Worm (Caenorhabditis elegans) whole organism, L1 larva: ENCODE data around the gene ncs-4.

ENCODE experiments used
- C04F5.9 ChIP-seq: sonication (generic microtip); optimal IDR thresholded peaks from 2 replicates; lab custom pipeline; 2016; ENCODE audit warnings: missing genetic modification characterization, missing compliant biosample characterization
- C34B4.2 ChIP-seq: sonication (generic microtip); optimal IDR thresholded peaks from 2 replicates; lab custom pipeline; 2017; ENCODE audit warnings: mild to moderate bottlenecking, missing genetic modification characterization, missing compliant biosample characterization
- F16B12.6 ChIP-seq: fragments of 150-350 bp; optimal IDR thresholded peaks from 2 replicates; lab custom pipeline; 2014; ENCODE audit warnings: missing biosample characterization, missing genetic modification characterization
- Y116A8C.19 ChIP-seq: sonication (generic microtip); optimal IDR thresholded peaks from 2 replicates; lab custom pipeline; 2016; ENCODE audit warnings: missing compliant biosample characterization, missing genetic modification characterization, borderline replicate concordance
- ama-1 ChIP-seq: fragments of 150-350 bp; optimal IDR thresholded peaks from 2 replicates; lab custom pipeline; 2014
- blmp-1 ChIP-seq: fragments of 150-350 bp; optimal IDR thresholded peaks from 2 replicates; lab custom pipeline; 2014; ENCODE audit warnings: missing biosample characterization, missing genetic modification characterization
- ceh-8 ChIP-seq: fragments of 200-800 bp; sonication (Bioruptor generic); optimal IDR thresholded peaks from 2 replicates; lab custom pipeline; 2018; ENCODE audit warnings: mild to moderate bottlenecking, missing genetic modification characterization, moderate library complexity, missing compliant biosample characterization
- ceh-82 ChIP-seq, 3 experiments: fragments of 150-350 bp in 1 of 3; sonication (generic microtip) in 2 of 3; optimal IDR thresholded peaks; 2 replicates each; lab custom pipeline; 2014 to 2017; ENCODE audit warnings: missing biosample characterization in 3 of 3, missing genetic modification characterization in 3 of 3
- ces-1 ChIP-seq: fragments of 150-350 bp; optimal IDR thresholded peaks from 2 replicates; lab custom pipeline; 2014; ENCODE audit warnings: missing biosample characterization, missing genetic modification reagents, missing genetic modification characterization
- dpl-1 ChIP-seq, 3 experiments: fragments of 150-350 bp in 2 of 3; sonication (generic microtip) in 1 of 3; optimal IDR thresholded peaks; 2 replicates each; lab custom pipeline; 2014 to 2017; ENCODE audit warnings: missing biosample characterization in 3 of 3, missing genetic modification characterization in 3 of 3, missing genetic modification reagents in 3 of 3
- efl-1 ChIP-seq, 4 experiments: fragments of 150-350 bp; optimal IDR thresholded peaks in 3 of 4; peaks in 1 of 4; 1 replicate in 1 of 4; 2 replicates in 3 of 4; lab custom pipeline; 2014; ENCODE audit warnings: missing biosample characterization in 2 of 4, missing genetic modification characterization in 2 of 4, missing genetic modification reagents in 2 of 4
- egl-13 ChIP-seq: sonication (generic microtip); optimal IDR thresholded peaks from 2 replicates; lab custom pipeline; 2016; ENCODE audit warnings: missing genotype, missing genetic modification reagents, missing genetic modification characterization, missing compliant biosample characterization
- egl-27 ChIP-seq, 2 experiments: fragments of 150-350 bp in 1 of 2; sonication (generic microtip); optimal IDR thresholded peaks; 3 replicates each; lab custom pipeline; 2017 to 2018; ENCODE audit warnings: missing biosample characterization in 2 of 2, missing genetic modification characterization in 2 of 2, missing genetic modification reagents in 2 of 2
- elt-2 ChIP-seq: sonication (generic microtip); optimal IDR thresholded peaks from 2 replicates; lab custom pipeline; 2016; ENCODE audit warnings: missing genetic modification characterization, mild to moderate bottlenecking, inconsistent platforms, missing compliant biosample characterization, missing genetic modification reagents
- elt-3 ChIP-seq, 6 experiments: fragments of 150-350 bp in 1 of 6; sonication (generic microtip); optimal IDR thresholded peaks; 2 replicates each; lab custom pipeline; 2017 to 2018; ENCODE audit warnings: missing biosample characterization in 6 of 6, missing genetic modification characterization in 6 of 6, inconsistent platforms in 1 of 6
- ets-5 ChIP-seq: fragments of 200-800 bp; sonication (Bioruptor generic); IDR thresholded peaks from 2 replicates; pipeline ENCODE4 v1.3.6; 2022; ENCODE audit warnings: missing genetic modification characterization, missing compliant biosample characterization
- fkh-10 ChIP-seq: sonication (generic microtip); optimal IDR thresholded peaks from 2 replicates; lab custom pipeline; 2017; ENCODE audit warnings: missing biosample characterization, missing genetic modification reagents, missing genetic modification characterization
- fkh-8 ChIP-seq: sonication (generic microtip); optimal IDR thresholded peaks from 2 replicates; lab custom pipeline; 2016; ENCODE audit warnings: mild to moderate bottlenecking, missing genetic modification characterization, missing compliant biosample characterization
- grh-1 ChIP-seq: fragments of 200-800 bp; sonication (Bioruptor generic); IDR thresholded peaks from 2 replicates; pipeline ENCODE4 v1.3.6; 2022; ENCODE audit warnings: missing genetic modification reagents, missing genetic modification characterization, missing compliant biosample characterization
- hlh-4 ChIP-seq: sonication (generic microtip); optimal IDR thresholded peaks from 2 replicates; lab custom pipeline; 2016; ENCODE audit warnings: mild to moderate bottlenecking, missing genetic modification characterization, missing compliant biosample characterization
- irx-1 ChIP-seq: sonication (generic microtip); optimal IDR thresholded peaks from 2 replicates; lab custom pipeline; 2016; ENCODE audit warnings: missing genetic modification characterization, missing compliant biosample characterization
- isw-1 ChIP-seq: fragments of 200-800 bp; sonication (Bioruptor generic); IDR thresholded peaks from 2 replicates; pipeline ENCODE4 v1.3.6; 2022; ENCODE audit warnings: missing genetic modification characterization, missing compliant biosample characterization
- jun-1 ChIP-seq: fragments of 150-350 bp; optimal IDR thresholded peaks from 2 replicates; lab custom pipeline; 2014; ENCODE audit warnings: missing biosample characterization, missing genetic modification reagents, missing genetic modification characterization
- lin-13 ChIP-seq: fragments of 150-350 bp; optimal IDR thresholded peaks from 2 replicates; lab custom pipeline; 2014; ENCODE audit warnings: missing biosample characterization, missing genetic modification reagents, missing genetic modification characterization
- lin-14 ChIP-seq: fragments of 200-800 bp; sonication (Bioruptor generic); optimal IDR thresholded peaks from 2 replicates; lab custom pipeline; 2018; ENCODE audit warnings: mild to moderate bottlenecking, missing genetic modification characterization, moderate library complexity, missing compliant biosample characterization
- lin-35 ChIP-seq, 2 experiments: fragments of 150-350 bp; optimal IDR thresholded peaks; 2 replicates each; lab custom pipeline; 2014; ENCODE audit warnings: missing biosample characterization in 2 of 2, missing genetic modification characterization in 2 of 2, missing genetic modification reagents in 2 of 2
- lin-39 ChIP-seq: fragments of 150-350 bp; optimal IDR thresholded peaks from 2 replicates; lab custom pipeline; 2014; ENCODE audit warnings: missing biosample characterization, missing genetic modification reagents, missing genetic modification characterization
- mep-1 ChIP-seq: fragments of 150-350 bp; optimal IDR thresholded peaks from 2 replicates; lab custom pipeline; 2014; ENCODE audit warnings: missing biosample characterization, missing genetic modification characterization
- nhr-19 ChIP-seq: fragments of 200-800 bp; sonication (Bioruptor generic); conservative IDR thresholded peaks from 2 replicates; pipeline ENCODE4 v1.3.6; 2022; ENCODE audit warnings: missing genetic modification characterization, missing compliant biosample characterization
- nhr-20 ChIP-seq: sonication (generic microtip); optimal IDR thresholded peaks from 2 replicates; lab custom pipeline; 2016; ENCODE audit warnings: mild to moderate bottlenecking, missing genetic modification characterization, missing compliant biosample characterization
- nhr-237 ChIP-seq: fragments of 150-350 bp; optimal IDR thresholded peaks from 2 replicates; lab custom pipeline; 2014; ENCODE audit warnings: missing biosample characterization, missing genetic modification characterization
- nhr-28 ChIP-seq: fragments of 150-350 bp; optimal IDR thresholded peaks from 2 replicates; lab custom pipeline; 2014; ENCODE audit warnings: missing biosample characterization, missing genetic modification characterization
- nhr-47 ChIP-seq: sonication (generic microtip); optimal IDR thresholded peaks from 2 replicates; lab custom pipeline; 2016; ENCODE audit warnings: mild to moderate bottlenecking, missing genetic modification characterization, moderate library complexity, missing compliant biosample characterization
- nhr-71 ChIP-seq: sonication (generic microtip); optimal IDR thresholded peaks from 2 replicates; lab custom pipeline; 2016; ENCODE audit warnings: mild to moderate bottlenecking, missing genetic modification characterization, moderate library complexity, missing compliant biosample characterization
- nhr-76 ChIP-seq: sonication (generic microtip); optimal IDR thresholded peaks from 2 replicates; lab custom pipeline; 2017; ENCODE audit warnings: missing biosample characterization, missing genetic modification characterization
- nhr-77 ChIP-seq: fragments of 150-350 bp; optimal IDR thresholded peaks from 2 replicates; lab custom pipeline; 2014; ENCODE audit warnings: missing biosample characterization, missing genetic modification characterization
- nhr-84 ChIP-seq: sonication (generic microtip); optimal IDR thresholded peaks from 2 replicates; lab custom pipeline; 2017; ENCODE audit warnings: missing biosample characterization, missing genetic modification characterization
- nhr-85 ChIP-seq: sonication (generic microtip); peaks from one replicate; lab custom pipeline; 2016; ENCODE audit warnings: missing genetic modification characterization, inconsistent platforms, missing compliant biosample characterization
- nhr-90 ChIP-seq: sonication (generic microtip); optimal IDR thresholded peaks from 2 replicates; lab custom pipeline; 2016; ENCODE audit warnings: mild to moderate bottlenecking, missing genetic modification characterization, missing compliant biosample characterization; ENCODE audit not compliant: poor library complexity
- pag-3 ChIP-seq: sonication (generic microtip); optimal IDR thresholded peaks from 2 replicates; lab custom pipeline; 2017; ENCODE audit warnings: missing genetic modification characterization, mild to moderate bottlenecking, missing compliant biosample characterization, antibody characterized with exemption, borderline replicate concordance; ENCODE audit not compliant: insufficient read depth
- pqm-1 ChIP-seq: sonication (generic microtip); optimal IDR thresholded peaks from 3 replicates; lab custom pipeline; 2017; ENCODE audit warnings: missing biosample characterization, missing genetic modification characterization
- rnt-1 ChIP-seq: sonication (generic microtip); optimal IDR thresholded peaks from 2 replicates; lab custom pipeline; 2016; ENCODE audit warnings: mild to moderate bottlenecking, missing genetic modification characterization, moderate library complexity, missing compliant biosample characterization
- snu-23 ChIP-seq: sonication (generic microtip); optimal IDR thresholded peaks from 2 replicates; lab custom pipeline; 2016; ENCODE audit warnings: missing genetic modification characterization, missing compliant biosample characterization
- sptf-1 ChIP-seq: fragments of 150-350 bp; optimal IDR thresholded peaks from 2 replicates; lab custom pipeline; 2014; ENCODE audit warnings: missing biosample characterization, missing genetic modification characterization
- sup-37 ChIP-seq: fragments of 200-800 bp; sonication (Bioruptor generic); optimal IDR thresholded peaks from 2 replicates; lab custom pipeline; 2018; ENCODE audit warnings: mild to moderate bottlenecking, missing genetic modification characterization, missing compliant biosample characterization
- tlp-1 ChIP-seq: fragments of 150-350 bp; optimal IDR thresholded peaks from 2 replicates; lab custom pipeline; 2014; ENCODE audit warnings: missing biosample characterization, missing genetic modification characterization
- unc-62 ChIP-seq: fragments of 150-350 bp; optimal IDR thresholded peaks from 2 replicates; lab custom pipeline; 2014; ENCODE audit warnings: missing biosample characterization, missing genetic modification reagents, missing genetic modification characterization
- unc-98 ChIP-seq: fragments of 200-800 bp; sonication (Bioruptor generic); IDR thresholded peaks from 2 replicates; pipeline ENCODE4 v1.3.6; 2022; ENCODE audit warnings: missing genetic modification characterization, missing compliant biosample characterization
- ztf-11 ChIP-seq, 2 experiments: sonication (generic microtip); optimal IDR thresholded peaks; 2 replicates each; lab custom pipeline; 2016 to 2017; ENCODE audit warnings: missing genetic modification characterization in 2 of 2, missing biosample characterization in 1 of 2, missing compliant biosample characterization in 1 of 2

Gene ncs-4

ce11 chrX:10147236-10147635 lies 29.1 kb upstream of the ncs-4 start:
- no peak for TF ChIP-seq mep-1 (tag; lab: Kevin White, UChicago)
- peak in 1 of 6 experiments; percentile 3 for TF ChIP-seq elt-3 (tag; optimal IDR thresholded peaks at IDR 0.05; lab: Kevin White, UChicago)
- TF ChIP-seq blmp-1 (tag; lab: Kevin White, UChicago) = peak; percentile 93
- TF ChIP-seq nhr-85 (tag; lab: Kevin White, UChicago) = peak; percentile 45
- TF ChIP-seq unc-62 = peak; percentile 35
- no peak for TF ChIP-seq efl-1 (optimal IDR thresholded peaks at IDR 0.05; lab: Kevin White, UChicago)
- TF ChIP-seq efl-1 (GFP tag; optimal IDR thresholded peaks at IDR 0.05 in 1 of 2; lab: Kevin White, UChicago) = peak in 1 of 2 experiments; percentile 80

DNA sequence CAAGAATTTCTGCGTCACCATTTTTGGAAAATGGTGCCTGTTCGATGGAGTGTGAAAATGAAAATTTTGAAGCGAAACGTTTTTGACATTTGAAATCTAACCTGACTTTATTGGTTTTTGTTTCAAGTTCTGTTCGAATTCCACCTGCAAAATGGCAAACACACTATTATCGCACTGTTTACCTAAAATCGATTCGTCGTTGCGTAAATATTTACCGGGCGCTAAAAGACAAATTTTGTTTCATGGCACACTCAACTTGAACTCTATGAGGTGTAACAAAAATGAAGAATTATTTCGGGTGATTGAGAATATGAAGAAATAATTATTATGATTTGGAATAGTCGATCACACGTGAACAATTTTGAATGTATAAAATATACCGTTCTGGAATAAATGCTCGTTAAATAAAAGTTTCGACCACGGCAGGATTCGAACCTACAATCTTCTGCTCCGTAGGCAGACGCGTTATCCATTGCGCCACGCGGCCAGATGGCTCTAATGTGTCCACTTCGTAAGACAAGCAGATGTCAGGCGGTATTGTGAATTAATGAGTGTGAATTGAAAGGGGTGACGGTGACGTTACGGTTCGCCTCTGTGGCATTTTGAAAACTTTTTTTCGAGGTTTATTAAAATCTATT lies 28.0 kb upstream of the ncs-4 start:
- TF ChIP-seq fkh-10 = no peak
- no peak for TF ChIP-seq pqm-1 (tag; lab: Kevin White, UChicago)
- no peak for TF ChIP-seq nhr-84
- TF ChIP-seq Y116A8C.19 (tag; lab: Kevin White, UChicago) = no peak
- no peak for TF ChIP-seq pag-3 (tag; lab: Kevin White, UChicago)
- TF ChIP-seq lin-14 (GFP tag; lab: Kevin White, UChicago) = peak; percentile 33
- TF ChIP-seq irx-1 (tag; lab: Kevin White, UChicago) = no peak
- TF ChIP-seq F16B12.6 = no peak
- TF ChIP-seq nhr-28 = no peak
- no peak for TF ChIP-seq hlh-4
- TF ChIP-seq nhr-237 (tag; lab: Kevin White, UChicago) = no peak
- no peak for TF ChIP-seq grh-1 (GFP tag; lab: Robert Waterston, UW)
- TF ChIP-seq nhr-20 = peak; percentile 12
- no peak for TF ChIP-seq ceh-82 (tag; optimal IDR thresholded peaks at IDR 0.05; lab: Kevin White, UChicago)
- no peak for TF ChIP-seq blmp-1 (tag; lab: Kevin White, UChicago)
- TF ChIP-seq sup-37 (GFP tag; lab: Kevin White, UChicago) = no peak
- TF ChIP-seq nhr-47 (tag; lab: Kevin White, UChicago) = no peak
- TF ChIP-seq unc-98 = no peak
- no peak for TF ChIP-seq tlp-1 (tag; lab: Kevin White, UChicago)
- peak; percentile 51 for TF ChIP-seq nhr-85 (tag; lab: Kevin White, UChicago)
- no peak for TF ChIP-seq jun-1 (tag; lab: Kevin White, UChicago)
- no peak for TF ChIP-seq lin-13 (GFP tag; lab: Kevin White, UChicago)
- TF ChIP-seq ceh-8 (GFP tag; lab: Kevin White, UChicago) = no peak
- TF ChIP-seq ets-5 (GFP tag; lab: Robert Waterston, UW) = no peak
- TF ChIP-seq ces-1 (GFP tag; lab: Kevin White, UChicago) = no peak
- no peak for TF ChIP-seq nhr-77 (tag; lab: Kevin White, UChicago)
- no peak for TF ChIP-seq ama-1 (lab: Kevin White, UChicago)
- peak; percentile 16 for TF ChIP-seq snu-23 (GFP tag; lab: Kevin White, UChicago)
- TF ChIP-seq C34B4.2 = no peak
- peak; percentile 35 for TF ChIP-seq nhr-71 (tag; lab: Kevin White, UChicago)
- no peak for TF ChIP-seq dpl-1 (GFP tag; optimal IDR thresholded peaks at IDR 0.05; lab: Kevin White, UChicago)
- TF ChIP-seq rnt-1 (tag; lab: Kevin White, UChicago) = peak; percentile 7
- no peak for TF ChIP-seq lin-39
- no peak for TF ChIP-seq nhr-19
- peak; percentile 9 for TF ChIP-seq elt-2 (tag; lab: Kevin White, UChicago)
- no peak for TF ChIP-seq sptf-1 (tag; lab: Kevin White, UChicago)
- TF ChIP-seq lin-35 (GFP tag; optimal IDR thresholded peaks at IDR 0.05; lab: Kevin White, UChicago) = no peak
- TF ChIP-seq fkh-8 (tag; lab: Kevin White, UChicago) = no peak
- TF ChIP-seq nhr-76 = no peak
- no peak for TF ChIP-seq C04F5.9 (tag; lab: Kevin White, UChicago)
- peak in 1 of 2 experiments; percentile 22 for TF ChIP-seq ztf-11 (tag; optimal IDR thresholded peaks at IDR 0.05; lab: Kevin White, UChicago)
- TF ChIP-seq egl-27 (tag; optimal IDR thresholded peaks at IDR 0.05; lab: Kevin White, UChicago) = peak in 1 of 2 experiments; percentile 18
- peak; percentile 1 for TF ChIP-seq mep-1 (tag; lab: Kevin White, UChicago)
- TF ChIP-seq egl-13 (tag; lab: Kevin White, UChicago) = no peak
- no peak for TF ChIP-seq isw-1 (GFP tag; lab: Robert Waterston, UW)
- no peak for TF ChIP-seq nhr-90
